Worm (Caenorhabditis elegans): ENCODE measurements around the gene rbm-34.

- TF ChIP-seq ceh-82 (tag; optimal IDR thresholded peaks at IDR 0.05) (no peak), ztf-4 (tag; optimal IDR thresholded peaks at IDR 0.05) (no peak), gmeb-1 (tag; optimal IDR thresholded peaks at IDR 0.05) (no peak), lin-39 (tag; optimal IDR thresholded peaks at IDR 0.05) (no peak), unc-62 (GFP tag; optimal IDR thresholded peaks at IDR 0.05) (no peak), ztf-11 (tag; optimal IDR thresholded peaks at IDR 0.05) (no peak), egl-27 (tag; optimal IDR thresholded peaks at IDR 0.05) (no peak), skn-1 (tag; optimal IDR thresholded peaks at IDR 0.05) (no peak), ZK546.5 (tag; optimal IDR thresholded peaks at IDR 0.05) (no peak), nhr-77 (tag; optimal IDR thresholded peaks at IDR 0.05) (no peak), peb-1 (tag; optimal IDR thresholded peaks at IDR 0.05) (no peak), snpc-4 (tag; optimal IDR thresholded peaks at IDR 0.05) (no peak)
Measured at ce11 chrIV:12111477-12111876, 26.3 kb downstream of the rbm-34 start, which contains the start of gene dlc-2.

All from whole organism, L2 larva.